Fruit fly (Drosophila melanogaster) whole organism, wandering third instar larva: ENCODE measurements around the gene CG6441.

Experiments used
- Abd-B ChIP-seq: fragments of >200 bp; optimal IDR thresholded peaks from 2 replicates; lab custom pipeline; 2017; ENCODE audit warnings: missing biosample characterization, missing genetic modification characterization
- CG32264 ChIP-seq: fragments of 200-800 bp; sonication (Bioruptor generic); optimal IDR thresholded peaks from 2 replicates; lab custom pipeline; 2016; ENCODE audit warnings: missing biosample characterization, missing genetic modification characterization
- CG9705 ChIP-seq: fragments of 200-800 bp; sonication (Bioruptor generic); optimal IDR thresholded peaks from 2 replicates; lab custom pipeline; 2018; ENCODE audit warnings: missing biosample characterization, mild to moderate bottlenecking, missing genetic modification characterization
- CrebA ChIP-seq: fragments of 200-800 bp; sonication (Bioruptor generic); optimal IDR thresholded peaks from 2 replicates; lab custom pipeline; 2016; ENCODE audit warnings: missing biosample characterization, mild to moderate bottlenecking, missing genetic modification characterization, borderline replicate concordance
- Dfd ChIP-seq: fragments of >200 bp; optimal IDR thresholded peaks from 2 replicates; lab custom pipeline; 2017; ENCODE audit warnings: missing biosample characterization, missing genetic modification characterization
- Dif ChIP-seq: fragments of 200-275, 200-300 bp; sonication (Bioruptor generic); optimal IDR thresholded peaks from 2 replicates; lab custom pipeline; 2018; ENCODE audit warnings: missing biosample characterization, missing genetic modification characterization; ENCODE audit not compliant: partially characterized antibody
- GATAd ChIP-seq: sonication (Bioruptor generic); optimal IDR thresholded peaks from 2 replicates; lab custom pipeline; 2016; ENCODE audit warnings: missing biosample characterization, missing genetic modification characterization
- HLH106 ChIP-seq: fragments of 200-800 bp; optimal IDR thresholded peaks from 3 replicates; lab custom pipeline; 2019; ENCODE audit warnings: missing biosample characterization, mild to moderate bottlenecking, missing genetic modification characterization, moderate library complexity
- Hnf4 ChIP-seq: fragments of 200-800 bp; sonication (Bioruptor generic); optimal IDR thresholded peaks from 2 replicates; lab custom pipeline; 2016; ENCODE audit warnings: missing biosample characterization, mild to moderate bottlenecking, missing genetic modification characterization
- Hr78 ChIP-seq: fragments of >200 bp; optimal IDR thresholded peaks from 2 replicates; lab custom pipeline; 2017; ENCODE audit warnings: missing biosample characterization, missing genetic modification characterization
- Hr83 ChIP-seq: fragments of 200-300 bp; sonication (Bioruptor generic); optimal IDR thresholded peaks from 2 replicates; lab custom pipeline; 2016; ENCODE audit warnings: missing biosample characterization, mild to moderate bottlenecking, missing genetic modification characterization, moderate library complexity; ENCODE audit not compliant: poor library complexity, severe bottlenecking
- Jra ChIP-seq: sonication (Bioruptor generic); optimal IDR thresholded peaks from 2 replicates; lab custom pipeline; 2016; ENCODE audit warnings: missing biosample characterization, missing genetic modification characterization
- Mio ChIP-seq: sonication (Bioruptor generic); optimal IDR thresholded peaks from 2 replicates; lab custom pipeline; 2016; ENCODE audit warnings: missing biosample characterization, missing genetic modification characterization
- Myc ChIP-seq: fragments of >200 bp; optimal IDR thresholded peaks from 2 replicates; lab custom pipeline; 2017
- N ChIP-seq: fragments of >200 bp; optimal IDR thresholded peaks from 2 replicates; lab custom pipeline; 2018; ENCODE audit warnings: missing biosample characterization, missing external identifiers, missing genetic modification characterization
- OdsH ChIP-seq: fragments of 200-800 bp; sonication (Bioruptor generic); optimal IDR thresholded peaks from 2 replicates; lab custom pipeline; 2016; ENCODE audit warnings: missing biosample characterization, mild to moderate bottlenecking, missing genetic modification characterization
- Rel ChIP-seq, 2 experiments: fragments of 200-800 bp; sonication (Bioruptor generic) in 1 of 2; optimal IDR thresholded peaks; 2 replicates in 1 of 2; 3 replicates in 1 of 2; lab custom pipeline; 2016 to 2019; ENCODE audit warnings: mild to moderate bottlenecking in 2 of 2, missing biosample characterization in 2 of 2, missing genetic modification characterization in 2 of 2, moderate library complexity in 1 of 2
- Sp1 ChIP-seq: fragments of 200-800 bp; sonication (Bioruptor generic); optimal IDR thresholded peaks from 3 replicates; lab custom pipeline; 2019; ENCODE audit warnings: missing biosample characterization, mild to moderate bottlenecking, missing genetic modification characterization, moderate library complexity
- Vsx2 ChIP-seq: fragments of 200-300, 225-300 bp; sonication (Bioruptor generic); optimal IDR thresholded peaks from 2 replicates; lab custom pipeline; 2018; ENCODE audit warnings: missing biosample characterization, missing genetic modification characterization; ENCODE audit not compliant: partially characterized antibody
- br ChIP-seq: fragments of 200-800 bp; sonication (Bioruptor generic); optimal IDR thresholded peaks from 2 replicates; lab custom pipeline; 2016; ENCODE audit warnings: missing biosample characterization, missing genetic modification characterization
- brk ChIP-seq: fragments of 200-800 bp; sonication (Bioruptor generic); optimal IDR thresholded peaks from 2 replicates; lab custom pipeline; 2016; ENCODE audit warnings: missing biosample characterization, mild to moderate bottlenecking, missing genetic modification characterization
- dl ChIP-seq, 2 experiments: fragments of 175-275, 200-275 bp in 1 of 2; fragments of 200-275 bp in 1 of 2; sonication (Bioruptor generic); optimal IDR thresholded peaks; lab custom pipeline; 2018; ENCODE audit warnings: mild to moderate bottlenecking in 2 of 2, missing biosample characterization in 2 of 2, missing genetic modification characterization in 2 of 2, moderate library complexity in 2 of 2; ENCODE audit not compliant: partially characterized antibody in 2 of 2, insufficient read depth in 1 of 2
- dmrt93B ChIP-seq: fragments of 200-800 bp; sonication (Bioruptor generic); optimal IDR thresholded peaks from 2 replicates; lab custom pipeline; 2018; ENCODE audit warnings: missing biosample characterization, mild to moderate bottlenecking, missing genetic modification characterization
- dsf ChIP-seq: sonication (Bioruptor generic); optimal IDR thresholded peaks from 2 replicates; lab custom pipeline; 2016; ENCODE audit warnings: missing biosample characterization, missing genetic modification characterization, borderline replicate concordance
- ey ChIP-seq: fragments of 200-800 bp; sonication (Bioruptor generic); optimal IDR thresholded peaks from 2 replicates; lab custom pipeline; 2016; ENCODE audit warnings: missing biosample characterization, missing genetic modification characterization
- foxo ChIP-seq, 2 experiments: fragments of 200-800 bp; sonication (Bioruptor generic); optimal IDR thresholded peaks; 2 replicates in 1 of 2; 3 replicates in 1 of 2; lab custom pipeline; 2016 to 2017; ENCODE audit warnings: missing biosample characterization in 2 of 2, missing genetic modification characterization in 2 of 2
- fru ChIP-seq: fragments of 200-800 bp; sonication (Bioruptor generic); optimal IDR thresholded peaks from 3 replicates; lab custom pipeline; 2016; ENCODE audit warnings: missing biosample characterization, mild to moderate bottlenecking, missing genetic modification characterization
- h ChIP-seq: fragments of 200-800 bp; sonication (Bioruptor generic); optimal IDR thresholded peaks from 3 replicates; lab custom pipeline; 2016; ENCODE audit warnings: missing biosample characterization, mild to moderate bottlenecking, missing genetic modification characterization
- jim ChIP-seq: fragments of 175-275, 200-325 bp; sonication (Bioruptor generic); optimal IDR thresholded peaks from 2 replicates; lab custom pipeline; 2016; ENCODE audit warnings: missing biosample characterization, mild to moderate bottlenecking, missing genetic modification characterization
- lola ChIP-seq: fragments of >200 bp; optimal IDR thresholded peaks from 2 replicates; lab custom pipeline; 2017; ENCODE audit warnings: missing biosample characterization, missing genetic modification characterization
- pan ChIP-seq: fragments of >200 bp; optimal IDR thresholded peaks from 2 replicates; lab custom pipeline; 2017
- psq ChIP-seq: fragments of 200-800 bp; sonication (Bioruptor generic); optimal IDR thresholded peaks from 3 replicates; lab custom pipeline; 2017; ENCODE audit warnings: missing biosample characterization, mild to moderate bottlenecking, missing genetic modification characterization, moderate library complexity
- rgr ChIP-seq: fragments of 200-800 bp; sonication (Bioruptor generic); optimal IDR thresholded peaks from 3 replicates; lab custom pipeline; 2016; ENCODE audit warnings: missing biosample characterization, mild to moderate bottlenecking, missing genetic modification characterization
- sage ChIP-seq: fragments of 200-800 bp; sonication (Bioruptor generic); optimal IDR thresholded peaks from 2 replicates; lab custom pipeline; 2016; ENCODE audit warnings: missing biosample characterization, mild to moderate bottlenecking, missing genetic modification characterization
- sv ChIP-seq: fragments of 200-800 bp; sonication (Bioruptor generic); optimal IDR thresholded peaks from 3 replicates; lab custom pipeline; 2016; ENCODE audit warnings: missing biosample characterization, missing genetic modification characterization
- tai ChIP-seq: sonication (Bioruptor generic); optimal IDR thresholded peaks from 2 replicates; lab custom pipeline; 2016; ENCODE audit warnings: missing biosample characterization, missing genetic modification characterization
- usp ChIP-seq: fragments of >200 bp; optimal IDR thresholded peaks from 2 replicates; lab custom pipeline; 2017; ENCODE audit warnings: missing biosample characterization, missing genetic modification characterization
- woc ChIP-seq: sonication (Bioruptor generic); optimal IDR thresholded peaks from 2 replicates; lab custom pipeline; 2016; ENCODE audit warnings: missing biosample characterization, mild to moderate bottlenecking, missing genetic modification characterization

Gene CG6441

dm6 chr2L:7474404-7474803 is at the start of gene CG6441:
Gene CG6441, plus strand, starts transcription at chr2L:7474704.
- TF ChIP-seq Hr83 (GFP tag; lab: Kevin White, UChicago) (no peak), GATAd (no peak), woc (no peak), Hr78 (no peak), HLH106 (tag; lab: Kevin White, UChicago) (no peak), OdsH (GFP tag; lab: Kevin White, UChicago) (no peak), dmrt93B (no peak), jim (no peak), ey (GFP tag; lab: Kevin White, UChicago) (no peak), foxo (GFP tag; optimal IDR thresholded peaks at IDR 0.05; lab: Kevin White, UChicago) (no peak), Rel (GFP tag; optimal IDR thresholded peaks at IDR 0.05; lab: Kevin White, UChicago) (no peak), Rel (tag; optimal IDR thresholded peaks at IDR 0.05; lab: Kevin White, UChicago) (no peak)

dm6 chr2L:7424907-7425689 is 49.4 kb upstream of the CG6441 start:
- TF ChIP-seq dl (GFP tag; optimal IDR thresholded peaks at IDR 0.05; lab: Kevin White, UChicago; ENCODE audit: insufficient read depth in 1 of 2, partially characterized antibody in 2 of 2): peak; percentile 25 to 72
- TF ChIP-seq rgr (GFP tag; lab: Kevin White, UChicago): peak; percentile 92
- no peak for TF ChIP-seq lola (GFP tag; lab: Kevin White, UChicago)
- TF ChIP-seq Jra (GFP tag; lab: Kevin White, UChicago): peak; percentile 76
- TF ChIP-seq Myc (lab: Kevin White, UChicago): no peak
- TF ChIP-seq pan (lab: Kevin White, UChicago): no peak
- TF ChIP-seq brk: peak; percentile 82
- no peak for TF ChIP-seq usp (GFP tag; lab: Kevin White, UChicago)
- TF ChIP-seq Hr78: no peak
- peak; percentile 95 for TF ChIP-seq psq (GFP tag; lab: Kevin White, UChicago)
- TF ChIP-seq fru (GFP tag; lab: Kevin White, UChicago): peak; percentile 88
- TF ChIP-seq CG32264 (GFP tag; lab: Kevin White, UChicago): peak; percentile 76
- no peak for TF ChIP-seq Dfd (GFP tag; lab: Kevin White, UChicago)
- peak; percentile 42 for TF ChIP-seq woc
- TF ChIP-seq sv: peak; percentile 40
- peak; percentile 80 for TF ChIP-seq dsf
- TF ChIP-seq Rel (GFP tag; optimal IDR thresholded peaks at IDR 0.05; lab: Kevin White, UChicago): no peak
- TF ChIP-seq Rel (tag; optimal IDR thresholded peaks at IDR 0.05; lab: Kevin White, UChicago): peak; percentile 10
- peak; percentile 83 for TF ChIP-seq Sp1
- TF ChIP-seq Dif (GFP tag; lab: Kevin White, UChicago): peak; percentile 73
- TF ChIP-seq Hnf4 (GFP tag; lab: Kevin White, UChicago): peak; percentile 85
- TF ChIP-seq ey (GFP tag; lab: Kevin White, UChicago): peak; percentile 93
- peak; percentile 53 to 92 for TF ChIP-seq foxo (GFP tag; optimal IDR thresholded peaks at IDR 0.05; lab: Kevin White, UChicago)
- peak; percentile 92 for TF ChIP-seq h
- TF ChIP-seq dmrt93B: peak; percentile 78
- no peak for TF ChIP-seq jim
- peak; percentile 72 for TF ChIP-seq CrebA
- peak; percentile 81 for TF ChIP-seq Mio
- TF ChIP-seq N (GFP tag; lab: Kevin White, UChicago): no peak
- no peak for TF ChIP-seq Vsx2 (GFP tag; lab: Kevin White, UChicago)
- peak; percentile 93 for TF ChIP-seq br (GFP tag; lab: Kevin White, UChicago)
- peak; percentile 2 for TF ChIP-seq GATAd
- peak; percentile 72 for TF ChIP-seq tai
- TF ChIP-seq CG9705 (GFP tag; lab: Kevin White, UChicago): peak; percentile 49
- TF ChIP-seq Hr83 (GFP tag; lab: Kevin White, UChicago): peak; percentile 69
- TF ChIP-seq HLH106 (tag; lab: Kevin White, UChicago): peak; percentile 89
- TF ChIP-seq sage (GFP tag; lab: Kevin White, UChicago): peak; percentile 27
- peak; percentile 91 for TF ChIP-seq OdsH (GFP tag; lab: Kevin White, UChicago)
- no peak for TF ChIP-seq Abd-B
